Fruit fly (Drosophila melanogaster) whole organism: ENCODE measurements around the gene CAH5.
A peak's percentile ranks its signal among the peaks of the same experiment; 100 is the strongest.

Source experiments
- CG8478 ChIP-seq: fragments of >200 bp; optimal IDR thresholded peaks from 2 replicates; lab custom pipeline; 2018; ENCODE audit warnings: inconsistent platforms
- Dll ChIP-seq: fragments of >200 bp; optimal IDR thresholded peaks from 2 replicates; lab custom pipeline; 2017
- EcR ChIP-seq, 2 experiments: fragments of >200 bp; optimal IDR thresholded peaks; 2 replicates each; lab custom pipeline; 2017; ENCODE audit warnings: missing biosample characterization in 2 of 2, missing genetic modification characterization in 2 of 2, missing genetic modification reagents in 2 of 2
- pan ChIP-seq: fragments of >200 bp; optimal IDR thresholded peaks from 2 replicates; lab custom pipeline; 2017
- psq ChIP-seq: fragments of >200 bp; optimal IDR thresholded peaks from 2 replicates; lab custom pipeline; 2017
- usp ChIP-seq: fragments of >200 bp; optimal IDR thresholded peaks from 2 replicates; lab custom pipeline; 2017; ENCODE audit warnings: missing biosample characterization, missing genetic modification characterization, mixed read lengths

The CAH5 gene

DNA sequence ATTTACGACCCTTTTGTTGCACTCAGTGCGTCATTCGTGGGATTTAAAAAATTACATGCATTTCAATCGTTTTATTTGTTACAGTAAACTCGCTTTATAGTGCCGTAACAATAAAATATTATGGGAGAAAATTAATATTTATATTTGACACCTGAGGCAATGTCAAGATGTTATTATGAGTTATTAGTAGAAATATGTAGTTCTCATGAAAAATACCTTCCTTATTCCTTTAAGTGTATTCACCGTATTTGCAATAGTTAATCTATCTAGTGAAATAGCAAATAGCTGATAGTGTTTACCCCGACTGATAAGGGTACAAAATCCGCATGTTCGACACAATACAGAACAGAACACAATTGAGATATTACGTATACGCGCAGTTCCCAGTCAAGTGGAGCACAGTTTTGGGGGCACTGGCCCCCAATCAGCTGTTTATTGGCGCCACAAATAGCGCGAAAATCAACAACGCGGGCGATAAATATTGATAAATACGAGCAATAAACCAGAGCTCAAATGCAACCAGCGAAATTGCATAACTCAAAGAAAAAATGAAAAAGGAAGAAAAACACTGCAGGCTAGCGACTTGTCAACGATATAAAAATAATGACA lies 11.9 kb upstream of the CAH5 start:
- TF ChIP-seq usp (GFP tag; lab: Kevin White, UChicago) (no peak), CG8478 (lab: Kevin White, UChicago) (no peak), psq (lab: Kevin White, UChicago) (no peak), Dll (lab: Kevin White, UChicago) (no peak), EcR (GFP tag; optimal IDR thresholded peaks at IDR 0.05; lab: Kevin White, UChicago) (no peak), pan (lab: Kevin White, UChicago) (no peak)

DNA sequence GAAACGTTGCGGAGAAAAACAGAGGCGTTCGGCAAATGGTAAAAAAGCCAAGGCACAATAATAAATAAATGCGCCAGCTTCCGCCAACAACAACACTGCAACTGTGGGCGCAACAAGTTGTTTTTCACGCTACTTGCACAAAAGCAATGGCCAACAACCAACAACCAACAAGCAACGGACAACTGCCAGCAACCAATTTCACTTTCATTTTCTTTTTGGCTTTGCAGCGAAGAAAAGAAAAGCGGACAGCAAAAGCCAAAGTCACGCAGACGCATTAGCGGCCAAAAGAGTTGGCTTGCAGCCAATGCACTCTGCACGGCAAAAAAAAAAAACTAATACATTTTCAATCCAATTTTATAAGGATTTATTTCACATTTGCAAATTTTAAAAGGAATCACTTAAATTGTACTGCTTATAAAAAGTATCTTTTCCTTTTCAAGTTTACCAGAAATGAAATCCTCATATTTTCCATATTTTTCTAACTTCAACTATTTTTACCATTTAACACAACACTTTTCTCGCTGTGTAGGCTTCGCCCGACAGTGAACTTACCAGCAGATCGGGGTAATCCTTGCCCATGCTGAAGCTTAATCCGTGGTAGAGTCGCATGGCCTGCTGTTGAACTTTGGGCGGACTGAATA lies 11.1 kb upstream of the CAH5 start:
- TF ChIP-seq CG8478 (lab: Kevin White, UChicago) = no peak
- peak in 1 of 2 experiments; percentile 18 for TF ChIP-seq EcR (GFP tag; optimal IDR thresholded peaks at IDR 0.05; lab: Kevin White, UChicago)
- TF ChIP-seq psq (lab: Kevin White, UChicago) = no peak

DNA sequence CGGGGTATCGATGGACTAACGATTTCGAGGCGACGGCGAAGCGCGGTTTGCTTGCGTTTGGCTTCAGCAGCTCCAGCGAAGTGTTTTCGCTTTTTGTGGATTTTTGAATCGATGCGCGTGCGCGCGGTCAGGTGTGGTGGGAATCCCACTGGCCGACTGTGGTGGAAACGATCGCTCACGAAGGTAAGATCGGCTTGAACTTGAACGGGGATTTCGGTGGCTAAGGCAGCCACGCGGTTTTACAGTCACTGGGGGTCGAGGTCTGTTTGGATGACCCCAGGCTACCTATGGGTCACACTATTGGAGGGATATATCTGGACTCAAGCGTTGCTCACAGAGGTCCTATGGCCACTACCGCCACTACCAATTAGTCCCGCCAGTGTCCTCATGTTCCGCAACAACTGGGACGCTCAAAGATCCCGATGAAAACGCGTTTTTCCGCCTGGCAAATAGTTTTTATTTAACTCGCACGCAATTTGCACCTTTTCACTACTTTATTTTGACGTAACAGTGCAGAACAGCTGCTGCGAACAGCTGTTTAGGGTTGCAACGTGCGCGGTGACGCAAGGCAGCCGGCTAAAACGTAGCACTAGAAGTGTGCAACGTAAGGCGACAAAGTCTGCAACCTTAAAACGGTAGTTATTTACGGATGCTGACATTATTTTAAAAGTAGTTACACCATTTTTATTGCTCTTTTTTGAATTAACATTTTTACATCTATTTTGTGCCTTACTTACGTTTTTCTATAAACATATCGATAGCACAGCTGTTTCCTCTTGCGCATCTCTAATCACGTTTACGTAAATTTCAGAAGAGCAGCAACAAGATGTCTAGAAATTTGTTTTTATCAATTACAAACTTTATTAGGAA lies 10.1 kb upstream of the CAH5 start, which contains the start of the genes qless and mRpL32:
Gene qless, minus strand, starts transcription at position 516 of the 870 bp plus-strand sequence.
Gene mRpL32, plus strand, starts transcription at position 780 of the 870 bp plus-strand sequence.
- TF ChIP-seq EcR (GFP tag; optimal IDR thresholded peaks at IDR 0.05; lab: Kevin White, UChicago) (no peak), CG8478 (lab: Kevin White, UChicago) (no peak), usp (GFP tag; lab: Kevin White, UChicago) (no peak)

DNA sequence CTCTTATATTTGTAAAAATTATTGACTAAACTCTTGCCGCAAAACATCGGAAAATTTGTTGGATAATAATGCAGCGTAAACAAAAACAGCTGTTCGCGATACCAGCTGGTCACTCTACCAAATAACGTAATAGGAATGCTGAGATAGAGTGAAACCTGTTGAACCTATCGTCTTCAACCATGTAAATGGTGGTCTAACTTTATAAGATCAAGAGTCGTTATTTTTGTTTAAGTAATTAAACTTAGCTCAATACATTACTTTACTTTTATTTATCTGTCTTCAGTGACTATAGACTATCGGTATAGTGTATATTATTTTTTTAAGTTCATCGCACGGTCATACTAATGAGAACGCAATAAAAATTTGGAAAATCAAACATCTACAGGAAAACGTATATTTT lies 7.6 kb upstream of the CAH5 start, which contains the start of the genes CG1750 and spn-F:
Gene CG1750, minus strand, starts transcription at position 93 of the 400 bp plus-strand sequence.
Gene spn-F, plus strand, starts transcription at position 320 of the 400 bp plus-strand sequence.
- TF ChIP-seq EcR (GFP tag; optimal IDR thresholded peaks at IDR 0.05; lab: Kevin White, UChicago) = no peak
- TF ChIP-seq pan (lab: Kevin White, UChicago) = no peak
- no peak for TF ChIP-seq psq (lab: Kevin White, UChicago)

DNA sequence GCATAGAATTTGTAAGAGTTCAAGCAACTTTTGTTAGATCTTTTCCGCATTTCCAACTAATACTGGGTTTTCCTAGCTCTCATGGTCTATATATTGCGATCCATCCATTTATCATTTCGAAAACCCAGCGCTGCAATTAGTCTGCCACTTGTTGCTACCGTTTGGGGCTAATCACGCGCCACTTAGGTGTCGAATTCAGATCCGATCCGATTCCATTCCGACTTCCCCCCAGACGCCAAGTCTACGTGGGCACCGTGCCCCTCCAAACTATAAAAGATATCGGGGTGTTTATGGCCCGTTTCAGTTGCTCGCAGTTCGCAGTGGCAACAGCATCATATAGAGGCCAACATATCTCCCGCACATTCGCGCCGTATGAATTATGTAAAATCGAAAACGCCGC lies 5.1 kb upstream of the CAH5 start, which contains the start of gene CAH6:
Gene CAH6, plus strand, starts transcription at position 301 of the 400 bp plus-strand sequence.
- TF ChIP-seq Dll (lab: Kevin White, UChicago) (no peak), pan (lab: Kevin White, UChicago) (no peak), EcR (GFP tag; optimal IDR thresholded peaks at IDR 0.05; lab: Kevin White, UChicago) (no peak), psq (lab: Kevin White, UChicago) (no peak), CG8478 (lab: Kevin White, UChicago) (no peak)

DNA sequence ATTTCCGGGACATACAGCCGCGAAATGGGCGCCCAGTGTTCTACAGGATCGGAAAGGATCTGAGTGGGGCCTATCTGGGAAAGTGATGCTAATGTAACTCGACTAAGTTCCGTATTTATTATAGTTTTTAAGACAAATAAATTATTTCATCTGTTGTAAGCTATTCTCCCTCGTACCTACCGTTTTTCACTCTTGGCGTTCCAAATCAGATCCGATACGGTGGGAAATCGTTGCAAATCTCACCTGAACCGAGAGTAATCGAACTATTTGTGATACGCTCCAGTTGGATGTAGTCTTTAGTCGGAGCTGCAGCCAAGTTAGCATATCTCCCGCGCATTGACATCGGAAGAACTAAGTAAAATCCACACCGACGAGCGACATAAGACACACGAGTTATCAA lies 2.5 kb upstream of the CAH5 start, which contains the start of gene CAH16:
Gene CAH16, plus strand, starts transcription at position 301 of the 400 bp plus-strand sequence.
- TF ChIP-seq psq (lab: Kevin White, UChicago) = no peak
- no peak for TF ChIP-seq usp (GFP tag; lab: Kevin White, UChicago)
- TF ChIP-seq Dll (lab: Kevin White, UChicago) = no peak
- no peak for TF ChIP-seq CG8478 (lab: Kevin White, UChicago)
- no peak for TF ChIP-seq pan (lab: Kevin White, UChicago)
- no peak for TF ChIP-seq EcR (GFP tag; optimal IDR thresholded peaks at IDR 0.05; lab: Kevin White, UChicago)

DNA sequence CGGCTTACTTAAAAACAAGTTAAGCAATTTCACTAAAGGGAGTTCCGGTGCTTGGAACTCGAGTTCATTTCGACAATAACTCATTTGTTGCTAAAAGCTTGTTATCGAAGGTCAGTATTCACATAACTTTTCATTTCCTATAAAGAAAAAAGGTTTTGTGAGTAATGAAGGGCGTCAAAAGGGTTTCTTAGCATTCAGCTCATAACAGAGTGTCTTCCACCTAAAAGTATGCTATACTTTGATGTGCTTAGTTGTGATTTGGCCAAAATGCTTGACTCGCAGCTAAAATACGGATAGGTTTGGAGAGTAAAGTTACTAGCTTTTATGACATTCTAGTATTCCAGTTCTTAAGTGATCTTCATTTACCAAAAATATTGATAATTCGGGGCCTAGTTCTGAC lies 1.5 kb downstream of the CAH5 start:
- no peak for TF ChIP-seq usp (GFP tag; lab: Kevin White, UChicago)
- TF ChIP-seq EcR (GFP tag; optimal IDR thresholded peaks at IDR 0.05; lab: Kevin White, UChicago) = no peak
- no peak for TF ChIP-seq CG8478 (lab: Kevin White, UChicago)
- TF ChIP-seq pan (lab: Kevin White, UChicago) = no peak
- TF ChIP-seq Dll (lab: Kevin White, UChicago) = no peak
- TF ChIP-seq psq (lab: Kevin White, UChicago) = no peak

DNA sequence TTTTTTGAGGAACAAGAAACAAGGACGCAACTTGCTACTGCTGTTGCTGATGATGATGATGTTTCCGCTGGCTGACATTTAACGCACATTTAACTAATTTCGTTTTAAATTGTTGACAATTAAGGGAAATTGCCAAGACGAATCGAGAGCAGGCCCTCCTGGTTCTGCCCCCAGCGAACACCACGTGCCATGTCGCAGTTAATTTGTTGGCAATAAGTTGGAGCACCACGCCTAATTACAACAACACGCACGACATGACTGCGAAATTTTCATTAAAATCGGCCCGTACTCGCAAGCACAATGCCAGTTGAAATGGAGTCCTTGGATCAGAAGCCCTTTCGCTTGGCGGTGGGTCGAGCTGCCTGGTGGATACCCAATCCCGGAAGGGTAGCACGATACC lies 3.0 kb downstream of the CAH5 start, which contains the start of gene ppk24:
Gene ppk24, plus strand, starts transcription at position 301 of the 400 bp plus-strand sequence.
- no peak for TF ChIP-seq psq (lab: Kevin White, UChicago)

DNA sequence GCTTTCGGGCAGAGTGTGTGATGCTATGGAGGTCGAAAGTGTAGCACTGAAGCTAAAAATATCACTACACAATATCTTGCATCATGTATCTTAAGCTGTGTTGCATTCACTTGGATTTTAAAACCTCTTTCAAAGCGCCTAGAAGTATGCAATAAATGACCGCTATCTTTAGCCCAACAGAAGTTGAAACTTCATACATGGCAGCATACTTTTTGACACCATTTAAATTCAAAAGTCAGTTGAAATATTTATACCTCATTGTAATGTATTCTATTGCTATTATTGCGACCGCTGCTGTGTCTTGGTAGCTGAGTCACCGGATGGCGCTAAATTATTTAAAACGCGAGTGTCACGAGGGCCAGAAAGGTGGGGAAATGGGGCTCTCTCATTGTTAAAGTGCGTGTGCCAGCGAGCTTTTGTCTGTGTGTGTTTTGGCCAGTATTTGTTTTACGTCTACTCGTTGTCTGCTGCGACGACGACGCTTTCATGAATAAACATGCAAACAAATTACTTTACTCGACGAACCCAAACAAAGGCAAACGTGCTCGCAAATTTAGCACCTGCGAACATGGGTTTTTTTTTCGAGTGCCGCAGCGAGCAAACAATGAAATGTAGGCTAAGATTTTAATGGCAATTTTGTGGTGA lies 8.5 kb downstream of the CAH5 start:
- no peak for TF ChIP-seq Dll (lab: Kevin White, UChicago)

DNA sequence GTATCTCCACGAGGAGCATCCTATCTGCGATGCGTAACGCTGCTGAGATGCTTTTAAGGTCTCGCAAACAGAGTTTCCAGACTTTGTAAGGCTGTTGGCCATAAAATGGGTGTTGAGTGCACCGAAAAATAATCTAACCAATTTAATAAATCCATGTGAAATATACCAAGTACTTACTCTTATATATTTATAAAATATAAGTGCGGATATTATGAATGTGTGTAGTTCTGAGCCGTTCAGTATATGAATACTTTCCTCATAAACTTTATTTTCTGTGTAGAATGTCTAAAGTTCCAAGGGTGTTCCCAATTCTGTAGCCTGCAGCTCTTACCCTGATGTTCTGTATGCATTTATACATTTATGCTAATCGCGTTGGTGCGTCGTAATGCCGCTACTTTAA lies 23.4 kb downstream of the CAH5 start:
- TF ChIP-seq psq (lab: Kevin White, UChicago) = no peak
- TF ChIP-seq EcR (GFP tag; optimal IDR thresholded peaks at IDR 0.05; lab: Kevin White, UChicago) = no peak
- TF ChIP-seq CG8478 (lab: Kevin White, UChicago) = no peak
- TF ChIP-seq pan (lab: Kevin White, UChicago) = no peak
- TF ChIP-seq usp (GFP tag; lab: Kevin White, UChicago) = no peak
- no peak for TF ChIP-seq Dll (lab: Kevin White, UChicago)

DNA sequence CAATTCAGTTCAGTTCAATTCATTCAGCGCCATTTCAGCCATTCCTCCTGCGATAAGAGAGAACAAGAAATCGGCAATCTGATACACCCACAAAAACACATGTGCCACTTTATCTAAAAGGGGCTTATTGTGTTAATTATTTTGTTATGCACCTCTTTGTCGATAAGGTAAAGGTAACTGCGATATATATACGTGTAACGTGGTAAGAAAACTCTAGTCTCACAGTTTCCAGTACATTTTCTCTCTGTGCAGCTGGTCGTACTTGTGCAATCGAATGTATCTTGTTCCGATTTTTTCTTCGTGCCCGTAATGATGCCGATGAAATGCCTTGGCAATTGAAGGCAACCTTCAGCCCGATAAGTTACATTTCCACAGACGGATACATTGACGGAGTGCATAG lies 25.1 kb downstream of the CAH5 start:
- TF ChIP-seq pan (lab: Kevin White, UChicago) (no peak), Dll (lab: Kevin White, UChicago) (no peak), EcR (GFP tag; optimal IDR thresholded peaks at IDR 0.05; lab: Kevin White, UChicago) (no peak), psq (lab: Kevin White, UChicago) (no peak), usp (GFP tag; lab: Kevin White, UChicago) (no peak), CG8478 (lab: Kevin White, UChicago) (no peak)
